Worm (Caenorhabditis elegans) whole organism, young adult: ENCODE data around the gene idpp-6.

Experiments
- C17E4.6 ChIP-seq: fragments of 200-800 bp; sonication (Bioruptor generic); IDR thresholded peaks from 2 replicates; pipeline ENCODE4 v1.3.6; 2022; ENCODE audit warnings: missing genetic modification reagents, missing genetic modification characterization, missing compliant biosample characterization
- F22D6.2 ChIP-seq: sonication (generic microtip); optimal IDR thresholded peaks from 2 replicates; lab custom pipeline; 2016; ENCODE audit warnings: mild to moderate bottlenecking, missing genetic modification characterization, missing compliant biosample characterization
- F39B2.1 ChIP-seq: fragments of 200-800 bp; sonication (Bioruptor generic); IDR thresholded peaks from 2 replicates; pipeline ENCODE4 v1.3.6; 2022; ENCODE audit warnings: missing genetic modification reagents, missing genetic modification characterization, missing compliant biosample characterization
- F55B11.4 ChIP-seq: sonication (generic microtip); optimal IDR thresholded peaks from 2 replicates; lab custom pipeline; 2016; ENCODE audit warnings: missing compliant biosample characterization, missing genetic modification characterization, borderline replicate concordance; ENCODE audit not compliant: insufficient read depth
- F57C9.4 ChIP-seq: sonication (generic microtip); optimal IDR thresholded peaks from 2 replicates; lab custom pipeline; 2017; ENCODE audit warnings: mild to moderate bottlenecking, missing genetic modification characterization, missing compliant biosample characterization
- Y53F4B.3 ChIP-seq: fragments of 200-800 bp; sonication (Bioruptor generic); IDR thresholded peaks from 2 replicates; pipeline ENCODE4 v1.3.6; 2022; ENCODE audit warnings: missing genetic modification reagents, missing genetic modification characterization, missing compliant biosample characterization
- Y79H2A.3 ChIP-seq: fragments of 200-800 bp; sonication (Bioruptor generic); conservative IDR thresholded peaks from 2 replicates; pipeline ENCODE4 v1.3.6; 2022; ENCODE audit warnings: missing genetic modification reagents, missing genetic modification characterization, missing compliant biosample characterization
- atf-7 ChIP-seq: sonication (generic microtip); optimal IDR thresholded peaks from 2 replicates; lab custom pipeline; 2017; ENCODE audit warnings: mild to moderate bottlenecking, missing genetic modification characterization, missing compliant biosample characterization
- ccch-3 ChIP-seq: fragments of 200-800 bp; sonication (Bioruptor generic); optimal IDR thresholded peaks from 2 replicates; lab custom pipeline; 2018; ENCODE audit warnings: mild to moderate bottlenecking, missing genetic modification characterization, missing compliant biosample characterization
- cebp-1 ChIP-seq, 2 experiments: fragments of 200-800 bp in 1 of 2; sonication (Bioruptor generic) in 1 of 2; sonication (generic microtip) in 1 of 2; IDR thresholded peaks in 1 of 2; optimal IDR thresholded peaks in 1 of 2; 2 replicates each; pipeline versions ENCODE4 v1.3.6 to Lab custom; 2017 to 2022; ENCODE audit warnings: missing compliant biosample characterization in 2 of 2, missing genetic modification characterization in 2 of 2, mild to moderate bottlenecking in 1 of 2, missing genetic modification reagents in 1 of 2, moderate library complexity in 1 of 2
- ceh-100 ChIP-seq: fragments of 200-800 bp; sonication (Bioruptor generic); IDR thresholded peaks from 2 replicates; pipeline ENCODE4 v1.3.6; 2022; ENCODE audit warnings: missing genetic modification reagents, missing genetic modification characterization, missing compliant biosample characterization
- egl-44 ChIP-seq: fragments of 200-800 bp; sonication (Bioruptor generic); IDR thresholded peaks from 2 replicates; pipeline ENCODE4 v1.3.6; 2022; ENCODE audit warnings: missing genetic modification reagents, missing genetic modification characterization, missing compliant biosample characterization
- ets-4 ChIP-seq: fragments of 200-800 bp; sonication (Bioruptor generic); optimal IDR thresholded peaks from 2 replicates; lab custom pipeline; 2018; ENCODE audit warnings: mild to moderate bottlenecking, missing genetic modification characterization, missing compliant biosample characterization
- fkh-3 ChIP-seq: sonication (generic microtip); optimal IDR thresholded peaks from 2 replicates; lab custom pipeline; 2016; ENCODE audit warnings: mild to moderate bottlenecking, missing genetic modification characterization, missing compliant biosample characterization
- hlh-26 ChIP-seq: fragments of 200-800 bp; sonication (Bioruptor generic); conservative IDR thresholded peaks from 2 replicates; pipeline ENCODE4 v1.3.6; 2022; ENCODE audit warnings: missing genetic modification reagents, missing genetic modification characterization, missing compliant biosample characterization
- hsf-1 ChIP-seq: fragments of 200-800 bp; sonication (Bioruptor generic); IDR thresholded peaks from 2 replicates; pipeline ENCODE4 v1.3.6; 2022; ENCODE audit warnings: missing genetic modification reagents, missing genetic modification characterization, missing compliant biosample characterization
- let-526 ChIP-seq: fragments of 200-800 bp; sonication (Bioruptor generic); IDR thresholded peaks from 2 replicates; pipeline ENCODE4 v1.3.6; 2022; ENCODE audit warnings: missing genetic modification reagents, missing genetic modification characterization, missing compliant biosample characterization
- let-607 ChIP-seq, 2 experiments: fragments of 200-800 bp in 1 of 2; sonication (Bioruptor generic) in 1 of 2; sonication (generic microtip) in 1 of 2; optimal IDR thresholded peaks; 2 replicates each; lab custom pipeline; 2016 to 2018; ENCODE audit warnings: mild to moderate bottlenecking in 2 of 2, missing compliant biosample characterization in 2 of 2, missing genetic modification characterization in 2 of 2, moderate library complexity in 2 of 2, missing genotype in 1 of 2
- lin-35 ChIP-seq, 3 experiments: fragments of 150-350 bp in 2 of 3; sonication (generic microtip) in 1 of 3; optimal IDR thresholded peaks; 2 replicates each; lab custom pipeline; 2014 to 2018; ENCODE audit warnings: missing biosample characterization in 3 of 3, missing genetic modification characterization in 3 of 3, missing genetic modification reagents in 3 of 3
- madf-10 ChIP-seq: sonication (generic microtip); optimal IDR thresholded peaks from 2 replicates; lab custom pipeline; 2016; ENCODE audit warnings: mild to moderate bottlenecking, missing genetic modification characterization, missing compliant biosample characterization
- nfya-1 ChIP-seq: sonication (generic microtip); optimal IDR thresholded peaks from 2 replicates; lab custom pipeline; 2017; ENCODE audit warnings: antibody characterized with exemption, missing compliant biosample characterization, missing genetic modification characterization, borderline replicate concordance; ENCODE audit not compliant: insufficient read depth
- nhr-80 ChIP-seq: sonication (generic microtip); optimal IDR thresholded peaks from 2 replicates; lab custom pipeline; 2016; ENCODE audit warnings: missing genetic modification characterization, missing compliant biosample characterization
- nhr-90 ChIP-seq: sonication (generic microtip); optimal IDR thresholded peaks from 2 replicates; lab custom pipeline; 2016; ENCODE audit warnings: missing genotype, mild to moderate bottlenecking, missing genetic modification characterization, missing compliant biosample characterization
- rpc-1 ChIP-seq, 2 experiments: fragments of 150-350 bp in 1 of 2; sonication (generic microtip) in 1 of 2; optimal IDR thresholded peaks; 2 replicates each; lab custom pipeline; 2014 to 2018; ENCODE audit warnings: missing biosample characterization in 1 of 2, missing genetic modification characterization in 1 of 2, missing genetic modification reagents in 1 of 2, missing genotype in 1 of 2
- snpc-4 ChIP-seq, 5 experiments: fragments of 150-350 bp in 1 of 5; sonication (generic microtip) in 4 of 5; optimal IDR thresholded peaks; 2 replicates each; lab custom pipeline; 2014 to 2018; ENCODE audit warnings: missing genetic modification characterization in 5 of 5, missing biosample characterization in 3 of 5, antibody characterized with exemption in 2 of 5, mild to moderate bottlenecking in 2 of 5, missing compliant biosample characterization in 2 of 5, missing genotype in 2 of 5, moderate library complexity in 2 of 5, missing genetic modification reagents in 1 of 5
- somi-1 ChIP-seq: fragments of 200-800 bp; sonication (Bioruptor generic); optimal IDR thresholded peaks from 2 replicates; lab custom pipeline; 2018; ENCODE audit warnings: mild to moderate bottlenecking, missing genetic modification characterization, missing compliant biosample characterization
- xnd-1 ChIP-seq: sonication (generic microtip); optimal IDR thresholded peaks from 2 replicates; lab custom pipeline; 2016; ENCODE audit warnings: missing genotype, missing genetic modification reagents, missing genetic modification characterization, missing compliant biosample characterization
- zim-3 ChIP-seq: sonication (generic microtip); optimal IDR thresholded peaks from 2 replicates; lab custom pipeline; 2017; ENCODE audit warnings: mild to moderate bottlenecking, missing genetic modification characterization, moderate library complexity, missing compliant biosample characterization
- ztf-22 ChIP-seq: fragments of 200-800 bp; sonication (Bioruptor generic); optimal IDR thresholded peaks from 2 replicates; lab custom pipeline; 2018; ENCODE audit warnings: mild to moderate bottlenecking, missing genetic modification characterization, moderate library complexity, missing compliant biosample characterization
- ztf-26 ChIP-seq: sonication (generic microtip); optimal IDR thresholded peaks from 2 replicates; lab custom pipeline; 2017; ENCODE audit warnings: missing genetic modification characterization, missing compliant biosample characterization

Gene idpp-6

ce11 chrX:6784181-6784580, 1.2 kb downstream of the idpp-6 start, which contains the start of gene bgal-2:
TSS of gene bgal-2 (plus strand) at chrX:6784411.
- peak; percentile 55 for TF ChIP-seq nhr-80
- TF ChIP-seq Y79H2A.3: no peak
- TF ChIP-seq F57C9.4 (tag; lab: Kevin White, UChicago): no peak
- no peak for TF ChIP-seq atf-7 (tag; lab: Kevin White, UChicago)

ce11 chrX:6788965-6789573, 6.1 kb downstream of the idpp-6 start, which contains the start of gene sgca-1:
TSS of gene sgca-1 (minus strand) at chrX:6789548.
- TF ChIP-seq ztf-26 (no peak), hlh-26 (GFP tag; lab: Robert Waterston, UW) (no peak), egl-44 (GFP tag; lab: Robert Waterston, UW) (no peak), ztf-22 (GFP tag; lab: Kevin White, UChicago) (no peak), nhr-90 (tag; lab: Kevin White, UChicago) (peak; percentile 36), somi-1 (GFP tag; lab: Kevin White, UChicago) (no peak), ets-4 (GFP tag; lab: Kevin White, UChicago) (peak; percentile 74), zim-3 (tag; lab: Kevin White, UChicago) (no peak), Y53F4B.3 (GFP tag; lab: Robert Waterston, UW) (no peak), fkh-3 (tag; lab: Kevin White, UChicago) (no peak), F55B11.4 (tag; lab: Kevin White, UChicago) (no peak), ccch-3 (no peak), let-526 (GFP tag; lab: Robert Waterston, UW) (no peak), ceh-100 (GFP tag; lab: Robert Waterston, UW) (no peak), F22D6.2 (tag; lab: Kevin White, UChicago) (no peak), C17E4.6 (no peak), cebp-1 (GFP tag; IDR thresholded peaks at IDR 0.05; lab: Robert Waterston, UW) (0 out of 2 replicates have a peak, but pooled peaks have one; percentile 10), cebp-1 (tag; optimal IDR thresholded peaks at IDR 0.05; lab: Kevin White, UChicago) (peak; percentile 74), atf-7 (tag; lab: Kevin White, UChicago) (peak; percentile 10), snpc-4 (GFP tag; optimal IDR thresholded peaks at IDR 0.05; lab: Kevin White, UChicago) (no peak), snpc-4 (tag; optimal IDR thresholded peaks at IDR 0.05; lab: Kevin White, UChicago) (no peak), let-607 (tag; optimal IDR thresholded peaks at IDR 0.05; lab: Kevin White, UChicago) (no peak), xnd-1 (tag; lab: Kevin White, UChicago) (no peak), hsf-1 (GFP tag; lab: Robert Waterston, UW) (no peak), nhr-80 (peak; percentile 78)

ce11 chrX:6790457-6790856, 7.5 kb downstream of the idpp-6 start:
- TF ChIP-seq ztf-26 (no peak), hsf-1 (GFP tag; lab: Robert Waterston, UW) (peak; percentile 50; the same call in 1 of the 2 replicates)

- TF ChIP-seq F39B2.1: no peak
- TF ChIP-seq rpc-1 (optimal IDR thresholded peaks at IDR 0.05; lab: Kevin White, UChicago): no peak
- no peak for TF ChIP-seq rpc-1 (tag; optimal IDR thresholded peaks at IDR 0.05; lab: Kevin White, UChicago)
- no peak for TF ChIP-seq madf-10
- no peak for TF ChIP-seq lin-35 (GFP tag; optimal IDR thresholded peaks at IDR 0.05; lab: Kevin White, UChicago)
- no peak for TF ChIP-seq nfya-1
These were observed 8.0 kb downstream of the idpp-6 start, which contains the start of gene asp-3 for ce11 chrX:6790986-6791385. TSS of gene asp-3 (plus strand) at chrX:6791064.
